Worm (Caenorhabditis elegans) whole organism, L4/young adult: ENCODE measurements around the gene mtss-1.

ENCODE experiments used
- W03F9.2 ChIP-seq: fragments of 150-350 bp; optimal IDR thresholded peaks from 2 replicates; lab custom pipeline; 2014; ENCODE audit warnings: missing biosample characterization, missing genetic modification characterization
- dao-5 ChIP-seq: sonication (generic microtip); optimal IDR thresholded peaks from 2 replicates; lab custom pipeline; 2016; ENCODE audit warnings: missing genotype, missing genetic modification characterization, moderate library complexity, missing compliant biosample characterization
- him-1 ChIP-seq: sonication (generic microtip); optimal IDR thresholded peaks from 2 replicates; lab custom pipeline; 2016; ENCODE audit warnings: missing genotype, missing genetic modification reagents, missing genetic modification characterization, missing compliant biosample characterization

- TF ChIP-seq dao-5 (no peak), him-1 (no peak), W03F9.2 (tag; lab: Kevin White, UChicago) (no peak)
Observed at ce11 chrIII:8744765-8745164, 23.3 kb upstream of the mtss-1 start.
